Fruit fly (Drosophila melanogaster): ENCODE data around the gene Aven.

The Aven gene

DNA sequence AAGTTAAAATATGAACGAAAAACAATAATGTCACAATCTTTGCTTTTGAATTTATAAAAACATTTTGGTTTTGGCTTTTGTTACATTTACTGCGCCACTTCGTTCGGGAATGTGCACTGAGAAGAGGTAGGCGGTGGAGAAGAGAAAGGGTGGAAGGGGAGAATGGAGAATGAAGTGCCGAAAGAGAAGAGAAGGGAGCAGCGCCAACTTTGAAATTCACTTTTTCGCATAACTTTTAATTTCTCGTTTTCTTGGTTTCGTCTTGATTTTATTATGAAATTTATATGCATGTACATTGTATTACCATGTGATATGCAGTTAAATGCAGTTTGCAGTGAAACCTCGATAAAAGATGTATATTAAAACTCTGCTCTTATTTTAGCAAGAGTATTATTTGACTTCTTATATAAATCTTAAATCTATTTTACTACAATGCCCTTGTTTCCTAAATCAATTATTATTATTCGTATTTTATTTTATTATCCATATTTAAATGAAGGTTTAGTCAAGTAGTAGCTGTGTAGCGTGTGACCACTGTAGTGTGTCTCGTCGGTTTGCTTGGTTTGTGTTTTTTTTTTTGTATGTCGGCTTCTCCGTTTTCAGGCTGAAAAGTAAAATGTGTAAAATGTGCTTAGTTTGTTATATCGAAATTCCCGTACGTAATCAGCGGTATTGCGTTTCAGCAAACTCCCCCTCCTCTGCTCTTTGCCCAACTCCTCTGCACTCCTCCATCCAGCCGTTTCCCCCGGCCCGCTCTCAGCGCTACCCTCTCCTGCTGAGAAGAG is 33.4 kb upstream of the Aven start:
- TF ChIP-seq CG31627 (GFP tag; optimal IDR thresholded peaks at IDR 0.05) = peak; percentile 29
- peak; percentile 64 for TF ChIP-seq CG32006 (GFP tag; optimal IDR thresholded peaks at IDR 0.05)
- peak; percentile 46 for TF ChIP-seq Ets21C (GFP tag; optimal IDR thresholded peaks at IDR 0.05)
- TF ChIP-seq CG3032 (tag; optimal IDR thresholded peaks at IDR 0.05) = peak; percentile 59
- peak in 1 of 2 experiments; percentile 48 for TF ChIP-seq salr (GFP tag; optimal IDR thresholded peaks at IDR 0.05)
- TF ChIP-seq Hr39 (GFP tag; optimal IDR thresholded peaks at IDR 0.05) = no peak
- TF ChIP-seq pdm3 (GFP tag; optimal IDR thresholded peaks at IDR 0.05) = peak; percentile 47
- TF ChIP-seq CG7368 (GFP tag; optimal IDR thresholded peaks at IDR 0.05) = peak; percentile 37
- TF ChIP-seq CG15336 (GFP tag; IDR thresholded peaks at IDR 0.05) = peak; percentile 62
- peak; percentile 47 for TF ChIP-seq CG6808 (GFP tag; optimal IDR thresholded peaks at IDR 0.05)
- peak; percentile 70 for TF ChIP-seq Blimp-1 (GFP tag; optimal IDR thresholded peaks at IDR 0.05)
- TF ChIP-seq dsx (GFP tag; optimal IDR thresholded peaks at IDR 0.05; ENCODE audit: poor library complexity, severe bottlenecking) = peak; percentile 51
- peak; percentile 28 for TF ChIP-seq cyc (GFP tag; optimal IDR thresholded peaks at IDR 0.05)
- peak; percentile 52; the same call in 1 of the 3 replicates for TF ChIP-seq eg (GFP tag; IDR thresholded peaks at IDR 0.05)
- peak; percentile 66 for TF ChIP-seq topi (GFP tag; optimal IDR thresholded peaks at IDR 0.05)
- peak; percentile 67 for TF ChIP-seq CG8119 (GFP tag; IDR thresholded peaks at IDR 0.05)
- TF ChIP-seq achi (GFP tag; optimal IDR thresholded peaks at IDR 0.05) = peak; percentile 54
- peak; percentile 38; the same call in 2 of the 3 replicates for TF ChIP-seq CG6163 (GFP tag; IDR thresholded peaks at IDR 0.05)
- TF ChIP-seq Hr4 (GFP tag; optimal IDR thresholded peaks at IDR 0.05) = peak; percentile 49
- TF ChIP-seq Lpt (GFP tag; optimal IDR thresholded peaks at IDR 0.05) = no peak
- peak; percentile 77 for TF ChIP-seq svp (GFP tag)
- TF ChIP-seq CG4318 (GFP tag; optimal IDR thresholded peaks at IDR 0.05) = peak; percentile 33
- peak; percentile 75 for TF ChIP-seq CG10631 (GFP tag; optimal IDR thresholded peaks at IDR 0.05)
- TF ChIP-seq fkh (GFP tag; optimal IDR thresholded peaks at IDR 0.05) = no peak
- TF ChIP-seq CG11294 (GFP tag; IDR thresholded peaks at IDR 0.05) = no peak
- TF ChIP-seq Smox (GFP tag; optimal IDR thresholded peaks at IDR 0.05) = peak; percentile 64
- TF ChIP-seq Sox102F (GFP tag; optimal IDR thresholded peaks at IDR 0.05) = peak; percentile 47
- peak in 1 of 2 experiments; percentile 34 for TF ChIP-seq ss (GFP tag; optimal IDR thresholded peaks at IDR 0.05)
- TF ChIP-seq Sox15 (GFP tag; optimal IDR thresholded peaks at IDR 0.05) = peak; percentile 6
- peak; percentile 37 for TF ChIP-seq CG11902 (GFP tag; optimal IDR thresholded peaks at IDR 0.05)
- peak; percentile 21 for TF ChIP-seq Eip93F (GFP tag; optimal IDR thresholded peaks at IDR 0.05)
- peak; percentile 63 for TF ChIP-seq Ets96B (tag; optimal IDR thresholded peaks at IDR 0.05)
- peak; percentile 85 for TF ChIP-seq Eip78C (GFP tag)
- TF ChIP-seq fd59A (GFP tag; optimal IDR thresholded peaks at IDR 0.05) = peak; percentile 17
- peak; percentile 45 for TF ChIP-seq CG6792 (GFP tag; optimal IDR thresholded peaks at IDR 0.05)
- no peak for TF ChIP-seq Hr38 (GFP tag; optimal IDR thresholded peaks at IDR 0.05)
- TF ChIP-seq CG3919 (GFP tag; optimal IDR thresholded peaks at IDR 0.05) = peak; percentile 53
- TF ChIP-seq CG8632 (GFP tag; optimal IDR thresholded peaks at IDR 0.05) = peak; percentile 69
- TF ChIP-seq CG9139 (GFP tag; optimal IDR thresholded peaks at IDR 0.05) = no peak
- peak; percentile 75 for TF ChIP-seq esn (GFP tag; optimal IDR thresholded peaks at IDR 0.05)
- no peak for TF ChIP-seq dac (GFP tag; optimal IDR thresholded peaks at IDR 0.05)
- TF ChIP-seq CG11762 (GFP tag; optimal IDR thresholded peaks at IDR 0.05; ENCODE audit: insufficient read depth) = peak; percentile 35
- TF ChIP-seq CG6276 (GFP tag; optimal IDR thresholded peaks at IDR 0.05) = peak; percentile 54
- TF ChIP-seq lz (GFP tag; optimal IDR thresholded peaks at IDR 0.05) = peak; percentile 58
- no peak for TF ChIP-seq CG16779 (tag; optimal IDR thresholded peaks at IDR 0.05)
- peak; percentile 77 for TF ChIP-seq CG34406 (GFP tag; optimal IDR thresholded peaks at IDR 0.05)
- peak; percentile 22 for TF ChIP-seq Sox14 (GFP tag; optimal IDR thresholded peaks at IDR 0.05)
- TF ChIP-seq fd85E (GFP tag; optimal IDR thresholded peaks at IDR 0.05) = no peak
- peak; percentile 53 for TF ChIP-seq CG8319 (GFP tag; optimal IDR thresholded peaks at IDR 0.05)
- TF ChIP-seq Gug (GFP tag; IDR thresholded peaks at IDR 0.05) = no peak

All from whole organism, prepupa.